Fruit fly (Drosophila melanogaster): Measurements from ENCODE around the gene vret.

DNA sequence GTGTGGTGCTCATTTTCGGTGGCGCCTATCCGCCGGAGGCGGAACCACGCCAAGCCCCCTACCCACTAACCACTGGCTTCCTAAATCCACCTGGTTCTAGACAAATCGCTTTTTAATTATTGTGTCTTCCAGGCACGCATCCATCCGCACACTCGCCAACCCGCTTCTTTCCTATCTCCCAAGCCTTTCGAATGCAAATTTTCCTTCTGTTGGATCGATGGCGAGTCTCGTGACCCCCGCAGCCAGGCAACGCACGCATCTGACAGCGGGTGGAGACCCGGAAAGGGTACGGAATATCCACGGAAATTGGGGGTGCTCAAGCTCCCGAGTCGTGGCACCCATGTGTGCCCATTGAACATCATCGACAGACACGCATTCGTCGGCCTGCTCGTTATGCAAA, 38.2 kb downstream of the vret start, which contains the start of gene CG13842:
- TF ChIP-seq psq (optimal IDR thresholded peaks at IDR 0.05) (no peak), insv (optimal IDR thresholded peaks at IDR 0.05) (no peak), Myc (optimal IDR thresholded peaks at IDR 0.05) (no peak)

Measured in Kc167 (cell line).